Fruit fly (Drosophila melanogaster) whole organism, adult: Measurements from ENCODE around the gene pont.

Experiments
- CG11617 ChIP-seq: fragments of 200-800 bp; sonication (Bioruptor generic); optimal IDR thresholded peaks from 2 replicates; lab custom pipeline; 2017; ENCODE audit warnings: mild to moderate bottlenecking, missing biosample characterization, missing genetic modification reagents, missing genetic modification characterization
- CG12768 ChIP-seq: fragments of 200-800 bp; sonication (Bioruptor generic); optimal IDR thresholded peaks from 2 replicates; lab custom pipeline; 2017; ENCODE audit warnings: missing biosample characterization, missing genetic modification characterization, mild to moderate bottlenecking, moderate library complexity, missing genetic modification reagents
- CG14711 ChIP-seq: fragments of 200-800 bp; sonication (Bioruptor generic); optimal IDR thresholded peaks from 2 replicates; lab custom pipeline; 2018; ENCODE audit warnings: missing biosample characterization, mild to moderate bottlenecking, missing genetic modification characterization, moderate library complexity
- CG1620 ChIP-seq: fragments of 200-800 bp; sonication (Bioruptor generic); optimal IDR thresholded peaks from 2 replicates; lab custom pipeline; 2016; ENCODE audit warnings: missing biosample characterization, missing genetic modification characterization
- CG33017 ChIP-seq: fragments of 200-800 bp; sonication (Bioruptor generic); optimal IDR thresholded peaks from 2 replicates; lab custom pipeline; 2018; ENCODE audit warnings: missing biosample characterization, mild to moderate bottlenecking, missing genetic modification characterization, moderate library complexity
- CG5204 ChIP-seq: fragments of 200-800 bp; sonication (Bioruptor generic); optimal IDR thresholded peaks from 2 replicates; lab custom pipeline; 2016; ENCODE audit warnings: missing biosample characterization, missing genetic modification characterization
- CG7101 ChIP-seq: fragments of 200-800 bp; sonication (Bioruptor generic); optimal IDR thresholded peaks from 2 replicates; lab custom pipeline; 2018; ENCODE audit warnings: missing biosample characterization, mild to moderate bottlenecking, missing genetic modification characterization, moderate library complexity
- Mnt ChIP-seq: fragments of 200-800 bp; sonication (Bioruptor generic); optimal IDR thresholded peaks from 2 replicates; lab custom pipeline; 2016; ENCODE audit warnings: missing biosample characterization, mild to moderate bottlenecking, missing genetic modification characterization
- bab1 ChIP-seq: fragments of 200-800 bp; sonication (Bioruptor generic); optimal IDR thresholded peaks from 3 replicates; lab custom pipeline; 2019; ENCODE audit warnings: missing biosample characterization, mild to moderate bottlenecking, missing genetic modification characterization, moderate library complexity
- cnc ChIP-seq, 2 experiments: fragments of >200 bp; optimal IDR thresholded peaks; 2 replicates each; lab custom pipeline; 2017
- kay ChIP-seq: fragments of 200-800 bp; sonication (Bioruptor generic); peaks from one replicate; lab custom pipeline; 2016; ENCODE audit warnings: missing biosample characterization, missing genetic modification characterization, borderline replicate concordance
- toe ChIP-seq: fragments of 200-800 bp; sonication (Bioruptor generic); optimal IDR thresholded peaks from 2 replicates; lab custom pipeline; 2016; ENCODE audit warnings: missing biosample characterization, missing genetic modification characterization

DNA sequence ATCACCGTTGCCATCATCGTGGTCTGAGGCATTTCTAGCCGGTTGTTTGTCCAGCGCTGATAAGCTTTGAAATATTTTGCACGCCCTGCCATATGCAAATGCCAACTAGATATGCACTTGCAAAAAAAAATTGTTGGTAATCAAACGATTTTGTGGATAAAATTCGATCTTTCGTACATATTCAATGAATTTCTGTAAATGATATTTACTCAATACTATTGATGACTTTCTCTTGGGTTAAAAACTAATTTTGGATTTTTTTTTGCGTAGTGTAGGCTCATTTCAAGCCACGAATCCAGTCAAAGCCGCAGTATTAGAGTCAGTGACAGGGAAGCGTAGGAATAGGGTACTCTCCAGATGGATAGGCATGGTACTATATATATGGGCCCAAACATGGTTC, 21.2 kb downstream of the pont start:
- TF ChIP-seq CG14711 (tag; lab: Kevin White, UChicago) (no peak), Mnt (no peak), CG12768 (GFP tag; lab: Kevin White, UChicago) (no peak), CG33017 (tag; lab: Kevin White, UChicago) (no peak), kay (GFP tag; lab: Kevin White, UChicago) (no peak), CG5204 (no peak), CG7101 (tag; lab: Kevin White, UChicago) (no peak), cnc (optimal IDR thresholded peaks at IDR 0.05; lab: Kevin White, UChicago) (no peak), toe (GFP tag; lab: Kevin White, UChicago) (no peak), bab1 (no peak), CG11617 (no peak), CG1620 (GFP tag; lab: Kevin White, UChicago) (no peak)
